Fruit fly (Drosophila melanogaster): ENCODE results near the gene CG9853.

CG9853 gene

DNA sequence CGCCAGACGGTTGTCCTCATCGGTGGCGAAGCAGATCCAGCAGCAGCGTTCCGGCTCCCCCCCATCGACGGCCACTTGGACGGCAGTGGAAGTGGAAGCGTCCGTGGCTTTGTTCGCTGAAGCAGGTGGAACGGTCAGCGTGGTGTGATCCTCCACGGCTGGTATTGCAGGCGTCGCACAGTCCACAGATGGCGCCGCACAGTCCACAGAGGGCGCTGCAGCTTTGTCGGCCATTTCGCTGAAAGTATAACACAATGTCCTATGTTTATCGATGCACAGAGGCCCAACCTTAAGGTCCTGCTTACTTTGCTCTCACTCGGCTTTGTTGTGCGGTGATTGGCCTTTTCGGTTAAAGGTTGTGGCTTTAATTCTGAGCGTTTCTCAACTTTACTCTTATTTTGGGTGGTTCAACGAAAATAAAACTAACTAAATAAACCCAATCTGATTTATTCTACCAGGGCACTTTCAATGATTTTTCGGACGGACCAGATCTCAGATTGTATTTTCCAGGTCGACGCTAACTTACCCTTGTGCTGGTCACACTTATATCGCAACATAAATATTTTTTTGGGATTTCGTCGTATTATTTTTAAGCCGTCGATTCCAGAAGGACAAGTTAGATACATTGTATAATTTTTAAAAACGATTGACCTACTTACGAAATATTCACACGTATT, 4.3 kb downstream of the CG9853 start, which contains the start of gene CG9855 (continued):
- TF ChIP-seq Bgb (GFP tag; IDR thresholded peaks at IDR 0.05; ENCODE audit: partially characterized antibody) = peak; percentile 13; the same call in 1 of the 2 replicates
- no peak for TF ChIP-seq zf30C (GFP tag; optimal IDR thresholded peaks at IDR 0.05)
- TF ChIP-seq pb (GFP tag; optimal IDR thresholded peaks at IDR 0.05) = no peak
- no peak for TF ChIP-seq ewg (GFP tag; optimal IDR thresholded peaks at IDR 0.05)
- TF ChIP-seq E2f2 (GFP tag; IDR thresholded peaks at IDR 0.05) = peak; percentile 50
- TF ChIP-seq Mes4 (GFP tag; optimal IDR thresholded peaks at IDR 0.05) = no peak
- TF ChIP-seq sqz (GFP tag; optimal IDR thresholded peaks at IDR 0.05) = no peak
- peak; percentile 84 for TF ChIP-seq CG30020 (tag; optimal IDR thresholded peaks at IDR 0.05)
- no peak for TF ChIP-seq vnd (GFP tag; IDR thresholded peaks at IDR 0.05; ENCODE audit: partially characterized antibody)
- no peak for TF ChIP-seq cg (GFP tag; optimal IDR thresholded peaks at IDR 0.05)
- no peak for TF ChIP-seq MTF-1 (GFP tag; optimal IDR thresholded peaks at IDR 0.05; ENCODE audit: borderline replicate concordance)
- no peak for TF ChIP-seq CG7839 (tag; optimal IDR thresholded peaks at IDR 0.05)
- TF ChIP-seq CG4404 (GFP tag; IDR thresholded peaks at IDR 0.05) = no peak
- TF ChIP-seq peb (GFP tag; IDR thresholded peaks at IDR 0.05) = no peak
- peak; percentile 16; the same call in 1 of the 2 replicates for TF ChIP-seq CG3847 (GFP tag; IDR thresholded peaks at IDR 0.05)
- TF ChIP-seq Awh (GFP tag; IDR thresholded peaks at IDR 0.05) = no peak
- no peak for TF ChIP-seq CG7372 (GFP tag; IDR thresholded peaks at IDR 0.05)
- TF ChIP-seq CG1233 (GFP tag; optimal IDR thresholded peaks at IDR 0.05) = no peak
- TF ChIP-seq gsb (GFP tag; IDR thresholded peaks at IDR 0.05) = no peak
- no peak for TF ChIP-seq gce (GFP tag; IDR thresholded peaks at IDR 0.05)
- TF ChIP-seq CG12155 (GFP tag; optimal IDR thresholded peaks at IDR 0.05) = no peak
- no peak for TF ChIP-seq Rfx (GFP tag; IDR thresholded peaks at IDR 0.05)
- no peak for TF ChIP-seq CkIIα-i1 (GFP tag; IDR thresholded peaks at IDR 0.05)
- no peak for TF ChIP-seq CG6254 (GFP tag; optimal IDR thresholded peaks at IDR 0.05)
- no peak for TF ChIP-seq ash1 (GFP tag; optimal IDR thresholded peaks at IDR 0.05)
- no peak for TF ChIP-seq maf-S (GFP tag; optimal IDR thresholded peaks at IDR 0.05)
- TF ChIP-seq CG6765 (GFP tag; optimal IDR thresholded peaks at IDR 0.05) = no peak
- no peak for TF ChIP-seq luna (GFP tag; optimal IDR thresholded peaks at IDR 0.05)
- TF ChIP-seq Oli (tag; optimal IDR thresholded peaks at IDR 0.05) = no peak
- peak; percentile 26 for TF ChIP-seq CG17186 (GFP tag; optimal IDR thresholded peaks at IDR 0.05)
- TF ChIP-seq CG13296 (GFP tag; optimal IDR thresholded peaks at IDR 0.05) = no peak
- TF ChIP-seq CG3838 (GFP tag; optimal IDR thresholded peaks at IDR 0.05) = no peak
- no peak for TF ChIP-seq Abd-B (GFP tag; optimal IDR thresholded peaks at IDR 0.05)
- TF ChIP-seq scrt (GFP tag; optimal IDR thresholded peaks at IDR 0.05) = no peak
- no peak for TF ChIP-seq NC2α (GFP tag; optimal IDR thresholded peaks at IDR 0.05)
- TF ChIP-seq CG2712 (tag; optimal IDR thresholded peaks at IDR 0.05) = peak; percentile 32
- no peak for TF ChIP-seq CG15011 (GFP tag; optimal IDR thresholded peaks at IDR 0.05)
- TF ChIP-seq CG33213 (GFP tag; optimal IDR thresholded peaks at IDR 0.05) = peak; percentile 83
- TF ChIP-seq ci (GFP tag; IDR thresholded peaks at IDR 0.05) = no peak
- TF ChIP-seq CG14965 (GFP tag; optimal IDR thresholded peaks at IDR 0.05; ENCODE audit: borderline replicate concordance) = no peak
- TF ChIP-seq emc (GFP tag; optimal IDR thresholded peaks at IDR 0.05) = no peak
- no peak for TF ChIP-seq CG8944 (GFP tag; optimal IDR thresholded peaks at IDR 0.05)
- TF ChIP-seq tin (GFP tag; optimal IDR thresholded peaks at IDR 0.05) = no peak
- no peak for TF ChIP-seq CG16815 (GFP tag; optimal IDR thresholded peaks at IDR 0.05)
- TF ChIP-seq Fer1 (GFP tag; optimal IDR thresholded peaks at IDR 0.05) = peak; percentile 8
- TF ChIP-seq gem (tag; optimal IDR thresholded peaks at IDR 0.05) = no peak
- no peak for TF ChIP-seq CG1832 (GFP tag; optimal IDR thresholded peaks at IDR 0.05)
- TF ChIP-seq pzg (GFP tag; optimal IDR thresholded peaks at IDR 0.05) = peak; percentile 79
- TF ChIP-seq CG1529 (GFP tag; optimal IDR thresholded peaks at IDR 0.05) = no peak
- TF ChIP-seq CG17912 (GFP tag; optimal IDR thresholded peaks at IDR 0.05) = no peak

All from whole organism, embryonic.